Worm (Caenorhabditis elegans) whole organism, L1 larva: ENCODE data around the gene F28H7.3.
A peak's percentile ranks its signal among the peaks of the same experiment; 100 is the strongest.

Source experiments
- C16A3.4 ChIP-seq: fragments of 150-350 bp; optimal IDR thresholded peaks from 2 replicates; lab custom pipeline; 2014; ENCODE audit warnings: missing biosample characterization, missing genetic modification characterization
- Y116A8C.19 ChIP-seq: sonication (generic microtip); optimal IDR thresholded peaks from 2 replicates; lab custom pipeline; 2016; ENCODE audit warnings: missing compliant biosample characterization, missing genetic modification characterization, borderline replicate concordance
- aha-1 ChIP-seq: fragments of 150-350 bp; optimal IDR thresholded peaks from 2 replicates; lab custom pipeline; 2014; ENCODE audit warnings: missing biosample characterization, missing genetic modification characterization
- aly-2 ChIP-seq: fragments of 150-350 bp; optimal IDR thresholded peaks from 2 replicates; lab custom pipeline; 2014; ENCODE audit warnings: missing biosample characterization, missing genetic modification characterization
- ama-1 ChIP-seq: fragments of 150-350 bp; optimal IDR thresholded peaks from 2 replicates; lab custom pipeline; 2014
- blmp-1 ChIP-seq: fragments of 150-350 bp; optimal IDR thresholded peaks from 2 replicates; lab custom pipeline; 2014; ENCODE audit warnings: missing biosample characterization, missing genetic modification characterization
- ceh-63 ChIP-seq: fragments of 200-800 bp; sonication (Bioruptor generic); optimal IDR thresholded peaks from 2 replicates; lab custom pipeline; 2018; ENCODE audit warnings: mild to moderate bottlenecking, missing genetic modification characterization, missing compliant biosample characterization
- ceh-82 ChIP-seq, 3 experiments: fragments of 150-350 bp in 1 of 3; sonication (generic microtip) in 2 of 3; optimal IDR thresholded peaks; 2 replicates each; lab custom pipeline; 2014 to 2017; ENCODE audit warnings: missing biosample characterization in 3 of 3, missing genetic modification characterization in 3 of 3
- ceh-90 ChIP-seq: sonication (generic microtip); optimal IDR thresholded peaks from 2 replicates; lab custom pipeline; 2016; ENCODE audit warnings: missing genetic modification characterization, missing compliant biosample characterization
- dpl-1 ChIP-seq, 3 experiments: fragments of 150-350 bp in 2 of 3; sonication (generic microtip) in 1 of 3; optimal IDR thresholded peaks; 2 replicates each; lab custom pipeline; 2014 to 2017; ENCODE audit warnings: missing biosample characterization in 3 of 3, missing genetic modification characterization in 3 of 3, missing genetic modification reagents in 3 of 3
- dsc-1 ChIP-seq: sonication (generic microtip); optimal IDR thresholded peaks from 2 replicates; lab custom pipeline; 2016; ENCODE audit warnings: mild to moderate bottlenecking, missing genetic modification characterization, missing compliant biosample characterization
- efl-1 ChIP-seq, 4 experiments: fragments of 150-350 bp; optimal IDR thresholded peaks in 3 of 4; peaks in 1 of 4; 1 replicate in 1 of 4; 2 replicates in 3 of 4; lab custom pipeline; 2014; ENCODE audit warnings: missing biosample characterization in 2 of 4, missing genetic modification characterization in 2 of 4, missing genetic modification reagents in 2 of 4
- elt-3 ChIP-seq, 6 experiments: fragments of 150-350 bp in 1 of 6; sonication (generic microtip); optimal IDR thresholded peaks; 2 replicates each; lab custom pipeline; 2017 to 2018; ENCODE audit warnings: missing biosample characterization in 6 of 6, missing genetic modification characterization in 6 of 6, inconsistent platforms in 1 of 6
- fkh-10 ChIP-seq: sonication (generic microtip); optimal IDR thresholded peaks from 2 replicates; lab custom pipeline; 2017; ENCODE audit warnings: missing biosample characterization, missing genetic modification reagents, missing genetic modification characterization
- fkh-4 ChIP-seq: sonication (generic microtip); optimal IDR thresholded peaks from 2 replicates; lab custom pipeline; 2016; ENCODE audit warnings: missing compliant biosample characterization, missing genetic modification characterization, borderline replicate concordance
- fkh-8 ChIP-seq: sonication (generic microtip); optimal IDR thresholded peaks from 2 replicates; lab custom pipeline; 2016; ENCODE audit warnings: mild to moderate bottlenecking, missing genetic modification characterization, missing compliant biosample characterization
- hlh-4 ChIP-seq: sonication (generic microtip); optimal IDR thresholded peaks from 2 replicates; lab custom pipeline; 2016; ENCODE audit warnings: mild to moderate bottlenecking, missing genetic modification characterization, missing compliant biosample characterization
- hpl-2 ChIP-seq: fragments of 150-350 bp; optimal IDR thresholded peaks from 2 replicates; lab custom pipeline; 2014; ENCODE audit warnings: missing biosample characterization, missing genetic modification reagents, missing genetic modification characterization
- lin-14 ChIP-seq: fragments of 200-800 bp; sonication (Bioruptor generic); optimal IDR thresholded peaks from 2 replicates; lab custom pipeline; 2018; ENCODE audit warnings: mild to moderate bottlenecking, missing genetic modification characterization, moderate library complexity, missing compliant biosample characterization
- lin-15B ChIP-seq: fragments of 150-350 bp; sonication (generic microtip); optimal IDR thresholded peaks from 3 replicates; lab custom pipeline; 2014; ENCODE audit warnings: missing biosample characterization, missing genetic modification characterization
- lin-35 ChIP-seq, 2 experiments: fragments of 150-350 bp; optimal IDR thresholded peaks; 2 replicates each; lab custom pipeline; 2014; ENCODE audit warnings: missing biosample characterization in 2 of 2, missing genetic modification characterization in 2 of 2, missing genetic modification reagents in 2 of 2
- lin-39 ChIP-seq: fragments of 150-350 bp; optimal IDR thresholded peaks from 2 replicates; lab custom pipeline; 2014; ENCODE audit warnings: missing biosample characterization, missing genetic modification reagents, missing genetic modification characterization
- lir-3 ChIP-seq: sonication (generic microtip); optimal IDR thresholded peaks from 2 replicates; lab custom pipeline; 2016; ENCODE audit warnings: mild to moderate bottlenecking, missing genetic modification characterization, moderate library complexity, missing compliant biosample characterization; ENCODE audit not compliant: poor library complexity
- lsy-2 ChIP-seq, 2 experiments: fragments of 150-350 bp; optimal IDR thresholded peaks; 2 replicates each; lab custom pipeline; 2014; ENCODE audit warnings: missing biosample characterization in 2 of 2, missing genetic modification characterization in 2 of 2
- mdl-1 ChIP-seq, 2 experiments: fragments of 150-350 bp; optimal IDR thresholded peaks; 2 replicates each; lab custom pipeline; 2014 to 2017; ENCODE audit warnings: missing biosample characterization in 2 of 2, missing genetic modification characterization in 2 of 2, inconsistent platforms in 1 of 2
- mep-1 ChIP-seq: fragments of 150-350 bp; optimal IDR thresholded peaks from 2 replicates; lab custom pipeline; 2014; ENCODE audit warnings: missing biosample characterization, missing genetic modification characterization
- nhr-19 ChIP-seq: fragments of 200-800 bp; sonication (Bioruptor generic); conservative IDR thresholded peaks from 2 replicates; pipeline ENCODE4 v1.3.6; 2022; ENCODE audit warnings: missing genetic modification characterization, missing compliant biosample characterization
- nhr-20 ChIP-seq: sonication (generic microtip); optimal IDR thresholded peaks from 2 replicates; lab custom pipeline; 2016; ENCODE audit warnings: mild to moderate bottlenecking, missing genetic modification characterization, missing compliant biosample characterization
- nhr-47 ChIP-seq: sonication (generic microtip); optimal IDR thresholded peaks from 2 replicates; lab custom pipeline; 2016; ENCODE audit warnings: mild to moderate bottlenecking, missing genetic modification characterization, moderate library complexity, missing compliant biosample characterization
- nhr-71 ChIP-seq: sonication (generic microtip); optimal IDR thresholded peaks from 2 replicates; lab custom pipeline; 2016; ENCODE audit warnings: mild to moderate bottlenecking, missing genetic modification characterization, moderate library complexity, missing compliant biosample characterization
- nhr-77 ChIP-seq: fragments of 150-350 bp; optimal IDR thresholded peaks from 2 replicates; lab custom pipeline; 2014; ENCODE audit warnings: missing biosample characterization, missing genetic modification characterization
- nhr-85 ChIP-seq: sonication (generic microtip); peaks from one replicate; lab custom pipeline; 2016; ENCODE audit warnings: missing genetic modification characterization, inconsistent platforms, missing compliant biosample characterization
- pax-3 ChIP-seq: fragments of 200-800 bp; sonication (Bioruptor generic); optimal IDR thresholded peaks from 2 replicates; lab custom pipeline; 2018; ENCODE audit warnings: mild to moderate bottlenecking, missing genetic modification characterization, moderate library complexity, missing compliant biosample characterization
- pqm-1 ChIP-seq: sonication (generic microtip); optimal IDR thresholded peaks from 3 replicates; lab custom pipeline; 2017; ENCODE audit warnings: missing biosample characterization, missing genetic modification characterization
- snu-23 ChIP-seq: sonication (generic microtip); optimal IDR thresholded peaks from 2 replicates; lab custom pipeline; 2016; ENCODE audit warnings: missing genetic modification characterization, missing compliant biosample characterization
- sox-4 ChIP-seq: sonication (generic microtip); optimal IDR thresholded peaks from 2 replicates; lab custom pipeline; 2016; ENCODE audit warnings: missing genetic modification characterization, missing compliant biosample characterization
- sup-37 ChIP-seq: fragments of 200-800 bp; sonication (Bioruptor generic); optimal IDR thresholded peaks from 2 replicates; lab custom pipeline; 2018; ENCODE audit warnings: mild to moderate bottlenecking, missing genetic modification characterization, missing compliant biosample characterization
- swsn-7 ChIP-seq: sonication (generic microtip); optimal IDR thresholded peaks from 2 replicates; lab custom pipeline; 2016; ENCODE audit warnings: missing genetic modification characterization, missing compliant biosample characterization
- tbx-2 ChIP-seq: sonication (generic microtip); optimal IDR thresholded peaks from 2 replicates; lab custom pipeline; 2016; ENCODE audit warnings: missing genetic modification characterization, missing compliant biosample characterization
- tlp-1 ChIP-seq: fragments of 150-350 bp; optimal IDR thresholded peaks from 2 replicates; lab custom pipeline; 2014; ENCODE audit warnings: missing biosample characterization, missing genetic modification characterization
- unc-130 ChIP-seq: fragments of 150-350 bp; optimal IDR thresholded peaks from 2 replicates; lab custom pipeline; 2017; ENCODE audit warnings: missing biosample characterization, missing genetic modification characterization, inconsistent platforms
- unc-98 ChIP-seq: fragments of 200-800 bp; sonication (Bioruptor generic); IDR thresholded peaks from 2 replicates; pipeline ENCODE4 v1.3.6; 2022; ENCODE audit warnings: missing genetic modification characterization, missing compliant biosample characterization
- vab-15 ChIP-seq: sonication (generic microtip); optimal IDR thresholded peaks from 2 replicates; lab custom pipeline; 2017; ENCODE audit warnings: missing genotype, mild to moderate bottlenecking, missing genetic modification characterization, missing compliant biosample characterization
- zag-1 ChIP-seq: fragments of 150-350 bp; optimal IDR thresholded peaks from 2 replicates; lab custom pipeline; 2014; ENCODE audit warnings: missing biosample characterization, missing genetic modification characterization
- zip-4 ChIP-seq: fragments of 200-800 bp; sonication (Bioruptor generic); optimal IDR thresholded peaks from 2 replicates; lab custom pipeline; 2018; ENCODE audit warnings: mild to moderate bottlenecking, missing genetic modification characterization, moderate library complexity, missing compliant biosample characterization
- ztf-4 ChIP-seq: fragments of 150-350 bp; optimal IDR thresholded peaks from 2 replicates; lab custom pipeline; 2014; ENCODE audit warnings: missing biosample characterization, missing genetic modification characterization

F28H7.3 gene

ce11 chrV:10723181-10723580 is 27.4 kb downstream of the F28H7.3 start (continued):
- TF ChIP-seq pax-3 (tag; lab: Kevin White, UChicago) (peak; percentile 38), dsc-1 (tag; lab: Kevin White, UChicago) (no peak), ceh-90 (tag; lab: Kevin White, UChicago) (no peak), aha-1 (tag; lab: Kevin White, UChicago) (no peak), Y116A8C.19 (tag; lab: Kevin White, UChicago) (no peak), nhr-77 (tag; lab: Kevin White, UChicago) (peak; percentile 23), lir-3 (tag; lab: Kevin White, UChicago) (no peak), zip-4 (GFP tag; lab: Kevin White, UChicago) (no peak), zag-1 (tag; lab: Kevin White, UChicago) (no peak), lin-39 (tag; lab: Kevin White, UChicago) (no peak), sox-4 (tag; lab: Kevin White, UChicago) (no peak), pqm-1 (tag; lab: Kevin White, UChicago) (no peak), lin-35 (GFP tag; optimal IDR thresholded peaks at IDR 0.05; lab: Kevin White, UChicago) (peak; percentile 1 to 11), mep-1 (tag; lab: Kevin White, UChicago) (peak; percentile 4), dpl-1 (GFP tag; optimal IDR thresholded peaks at IDR 0.05; lab: Kevin White, UChicago) (no peak), sup-37 (GFP tag; lab: Kevin White, UChicago) (no peak), lin-14 (GFP tag; lab: Kevin White, UChicago) (peak; percentile 65), unc-98 (GFP tag; lab: Robert Waterston, UW) (no peak), hpl-2 (GFP tag; lab: Kevin White, UChicago) (no peak), fkh-10 (GFP tag; lab: Kevin White, UChicago) (no peak), fkh-8 (tag; lab: Kevin White, UChicago) (peak; percentile 41), tlp-1 (tag; lab: Kevin White, UChicago) (no peak), ama-1 (lab: Kevin White, UChicago) (no peak), nhr-19 (GFP tag; lab: Robert Waterston, UW) (no peak), nhr-47 (peak; percentile 40), vab-15 (tag; lab: Kevin White, UChicago) (no peak)

- TF ChIP-seq nhr-20 (tag; lab: Kevin White, UChicago), result peak; percentile 56
- no peak for TF ChIP-seq lin-15B (tag; lab: Kevin White, UChicago)
- no peak for TF ChIP-seq vab-15 (tag; lab: Kevin White, UChicago)
- TF ChIP-seq aly-2, result no peak
- TF ChIP-seq ceh-82 (tag; optimal IDR thresholded peaks at IDR 0.05; lab: Kevin White, UChicago), result no peak
- peak; percentile 17 for TF ChIP-seq snu-23 (GFP tag; lab: Kevin White, UChicago)
- no peak for TF ChIP-seq ceh-63
- TF ChIP-seq lin-35 (GFP tag; optimal IDR thresholded peaks at IDR 0.05; lab: Kevin White, UChicago), result peak in 1 of 2 experiments; percentile 77
- TF ChIP-seq nhr-71 (tag; lab: Kevin White, UChicago), result peak; percentile 44
- no peak for TF ChIP-seq efl-1 (optimal IDR thresholded peaks at IDR 0.05; lab: Kevin White, UChicago)
- TF ChIP-seq efl-1 (GFP tag; optimal IDR thresholded peaks at IDR 0.05 in 1 of 2; lab: Kevin White, UChicago), result peak in 1 of 2 experiments; percentile 91
- TF ChIP-seq blmp-1 (tag; lab: Kevin White, UChicago), result peak; percentile 63
- peak; percentile 86 for TF ChIP-seq nhr-85 (tag; lab: Kevin White, UChicago)
- TF ChIP-seq lsy-2 (tag; optimal IDR thresholded peaks at IDR 0.05; lab: Kevin White, UChicago), result no peak
- TF ChIP-seq ztf-4, result peak; percentile 43
- no peak for TF ChIP-seq hlh-4
- TF ChIP-seq nhr-77 (tag; lab: Kevin White, UChicago), result no peak
- peak in 1 of 6 experiments; percentile 47 for TF ChIP-seq elt-3 (tag; optimal IDR thresholded peaks at IDR 0.05; lab: Kevin White, UChicago)
- TF ChIP-seq swsn-7 (tag; lab: Kevin White, UChicago), result no peak
- TF ChIP-seq C16A3.4 (tag; lab: Kevin White, UChicago), result no peak
- TF ChIP-seq mdl-1 (tag; optimal IDR thresholded peaks at IDR 0.05; lab: Kevin White, UChicago), result peak in 1 of 2 experiments; percentile 62
- TF ChIP-seq unc-130, result peak; percentile 31
- TF ChIP-seq tbx-2 (tag; lab: Kevin White, UChicago), result peak; percentile 13
- no peak for TF ChIP-seq fkh-4
- TF ChIP-seq dpl-1 (GFP tag; optimal IDR thresholded peaks at IDR 0.05; lab: Kevin White, UChicago), result peak in 1 of 3 experiments; percentile 23
Measured at ce11 chrV:10722595-10722994, 28.0 kb downstream of the F28H7.3 start.
